Worm (Caenorhabditis elegans) whole organism, young adult: ENCODE measurements around the gene C01G10.4.

Experiments
- F33H1.4 ChIP-seq: fragments of 200-800 bp; sonication (Bioruptor generic); IDR thresholded peaks from 2 replicates; pipeline ENCODE4 v1.3.6; 2022; ENCODE audit warnings: missing genetic modification reagents, missing genetic modification characterization, missing compliant biosample characterization
- ama-1 ChIP-seq, 3 experiments: fragments of 150-350 bp in 1 of 3; sonication (generic microtip) in 2 of 3; optimal IDR thresholded peaks; 2 replicates each; lab custom pipeline; 2014 to 2018; ENCODE audit warnings: missing biosample characterization in 2 of 3, missing genetic modification characterization in 2 of 3, missing genetic modification reagents in 2 of 3
- die-1 ChIP-seq: sonication (generic microtip); optimal IDR thresholded peaks from 2 replicates; lab custom pipeline; 2016; ENCODE audit warnings: missing genotype, mild to moderate bottlenecking, missing genetic modification characterization, missing compliant biosample characterization
- pha-4 ChIP-seq: fragments of 150-350 bp; sonication (generic microtip); optimal IDR thresholded peaks from 2 replicates; lab custom pipeline; 2014; ENCODE audit warnings: missing biosample characterization, missing genetic modification reagents, missing genetic modification characterization
- sptf-2 ChIP-seq: fragments of 200-800 bp; sonication (Bioruptor generic); optimal IDR thresholded peaks from 2 replicates; lab custom pipeline; 2018; ENCODE audit warnings: mild to moderate bottlenecking, missing genetic modification characterization, missing compliant biosample characterization

ce11 chrV:15052368-15052767 is 37.2 kb upstream of the C01G10.4 start, which contains the start of the genes fbxa-82 and C25D7.5:
- TF ChIP-seq sptf-2 (GFP tag; lab: Kevin White, UChicago) (no peak), ama-1 (optimal IDR thresholded peaks at IDR 0.05; lab: Kevin White, UChicago) (no peak), ama-1 (GFP tag; optimal IDR thresholded peaks at IDR 0.05; lab: Kevin White, UChicago) (no peak), F33H1.4 (no peak), pha-4 (no peak), die-1 (tag; lab: Kevin White, UChicago) (no peak)
